Fruit fly (Drosophila melanogaster): ENCODE measurements around the gene Cp38.

The Cp38 gene

dm6 chrX:8520517-8520916 is 38.9 kb downstream of the Cp38 start:
- no peak for TF ChIP-seq noc (tag; optimal IDR thresholded peaks at IDR 0.05)

- no peak for TF ChIP-seq noc (tag; optimal IDR thresholded peaks at IDR 0.05)
Measured at dm6 chrX:8521492-8521891, 39.9 kb downstream of the Cp38 start.

dm6 chrX:8522504-8522903 is 40.9 kb downstream of the Cp38 start:
- TF ChIP-seq noc (tag; optimal IDR thresholded peaks at IDR 0.05), result no peak

DNA sequence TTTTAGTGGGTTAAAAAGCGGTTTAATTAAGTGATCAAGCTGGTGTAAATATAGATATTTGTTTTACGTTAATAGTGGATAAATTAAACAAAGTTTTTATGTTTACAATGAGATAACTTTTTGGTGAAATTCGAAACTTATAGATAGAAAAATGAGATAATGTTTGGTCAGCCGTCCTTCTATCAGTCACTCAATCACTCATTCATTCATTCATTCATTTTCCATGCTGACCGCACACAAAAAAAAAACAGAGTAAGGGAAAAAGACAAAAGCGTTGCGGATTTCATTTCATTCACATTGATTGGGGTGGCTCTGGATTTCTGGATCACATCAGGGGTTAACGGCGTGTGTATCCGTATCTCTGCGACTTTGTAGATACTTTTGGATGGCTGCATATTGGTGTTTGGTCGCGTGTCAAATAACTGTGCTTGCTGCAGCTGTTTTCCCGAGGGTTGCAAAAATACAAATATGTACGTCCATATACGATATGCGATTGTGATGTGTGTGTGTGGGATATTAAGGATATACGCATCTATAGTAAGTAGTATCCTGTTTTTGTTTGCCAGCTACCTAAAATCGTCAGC is 42.0 kb downstream of the Cp38 start:
- TF ChIP-seq noc (tag; optimal IDR thresholded peaks at IDR 0.05), result no peak

dm6 chrX:8529598-8529997 is 48.0 kb downstream of the Cp38 start, which contains the start of gene PIP82:
Gene PIP82 (minus strand): TSS chrX:8529698.
- no peak for TF ChIP-seq noc (tag; optimal IDR thresholded peaks at IDR 0.05)

dm6 chrX:8531775-8532174 is 50.1 kb downstream of the Cp38 start:
- TF ChIP-seq noc (tag; optimal IDR thresholded peaks at IDR 0.05), result no peak
